Fruit fly (Drosophila melanogaster): ENCODE data around the gene CG4942.

CG4942 gene

DNA sequence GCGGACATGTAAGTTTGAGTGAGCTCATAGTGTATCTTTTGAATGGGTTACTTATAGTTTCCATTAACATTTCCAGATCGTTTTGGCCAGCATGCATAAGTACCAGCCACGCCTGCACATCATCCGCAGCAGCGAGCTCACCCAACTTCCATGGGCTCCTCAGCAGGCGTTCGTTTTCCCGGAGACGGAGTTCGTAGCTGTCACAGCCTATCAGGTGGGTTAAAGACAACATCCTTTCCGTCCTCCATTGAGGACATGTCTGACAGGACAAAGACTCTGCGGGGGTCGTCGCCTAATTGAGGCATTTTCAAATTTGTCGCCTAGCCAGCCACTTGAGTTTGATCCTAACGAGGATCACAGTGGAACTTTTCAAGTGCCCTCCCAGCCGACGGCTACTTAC is 29.3 kb upstream of the CG4942 start:
- no peak for TF ChIP-seq CG8632 (GFP tag; optimal IDR thresholded peaks at IDR 0.05)
- TF ChIP-seq OdsH (GFP tag; optimal IDR thresholded peaks at IDR 0.05): no peak
- TF ChIP-seq CG4318 (GFP tag; optimal IDR thresholded peaks at IDR 0.05): no peak
- no peak for TF ChIP-seq CG8319 (GFP tag; optimal IDR thresholded peaks at IDR 0.05)
- TF ChIP-seq net (GFP tag; optimal IDR thresholded peaks at IDR 0.05): no peak
- TF ChIP-seq CG6808 (GFP tag; optimal IDR thresholded peaks at IDR 0.05): no peak
- TF ChIP-seq Sox102F (GFP tag; optimal IDR thresholded peaks at IDR 0.05): no peak
- no peak for TF ChIP-seq Lpt (GFP tag; optimal IDR thresholded peaks at IDR 0.05)
- TF ChIP-seq topi (GFP tag; optimal IDR thresholded peaks at IDR 0.05): no peak
- TF ChIP-seq CG11762 (GFP tag; optimal IDR thresholded peaks at IDR 0.05; ENCODE audit: insufficient read depth): no peak
- no peak for TF ChIP-seq CG3919 (GFP tag; optimal IDR thresholded peaks at IDR 0.05)
- TF ChIP-seq CG9139 (GFP tag; optimal IDR thresholded peaks at IDR 0.05): no peak
- no peak for TF ChIP-seq achi (GFP tag; optimal IDR thresholded peaks at IDR 0.05)

DNA sequence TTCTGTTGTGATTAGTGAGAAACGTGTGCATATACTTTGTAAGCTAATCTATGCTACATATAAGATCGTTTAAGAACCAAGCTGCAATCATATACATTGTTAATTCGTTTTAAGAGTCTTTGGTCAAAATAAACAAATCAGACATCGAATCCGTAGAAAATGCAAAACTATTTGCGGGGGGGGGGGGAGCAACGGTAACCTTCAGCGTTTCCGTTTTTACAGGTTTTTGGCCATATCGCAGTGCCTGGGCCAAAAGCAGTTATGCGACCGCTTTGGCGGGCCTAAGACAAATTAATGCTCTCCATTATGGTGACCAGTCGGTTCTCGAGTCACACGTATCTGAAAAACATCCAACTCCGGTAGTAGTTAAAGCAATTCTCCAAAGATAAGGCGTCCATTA is 28.0 kb upstream of the CG4942 start:
- TF ChIP-seq Eip78C (GFP tag) (no peak), Lpt (GFP tag; optimal IDR thresholded peaks at IDR 0.05) (no peak), CG6276 (GFP tag; optimal IDR thresholded peaks at IDR 0.05) (no peak), net (GFP tag; optimal IDR thresholded peaks at IDR 0.05) (no peak)

DNA sequence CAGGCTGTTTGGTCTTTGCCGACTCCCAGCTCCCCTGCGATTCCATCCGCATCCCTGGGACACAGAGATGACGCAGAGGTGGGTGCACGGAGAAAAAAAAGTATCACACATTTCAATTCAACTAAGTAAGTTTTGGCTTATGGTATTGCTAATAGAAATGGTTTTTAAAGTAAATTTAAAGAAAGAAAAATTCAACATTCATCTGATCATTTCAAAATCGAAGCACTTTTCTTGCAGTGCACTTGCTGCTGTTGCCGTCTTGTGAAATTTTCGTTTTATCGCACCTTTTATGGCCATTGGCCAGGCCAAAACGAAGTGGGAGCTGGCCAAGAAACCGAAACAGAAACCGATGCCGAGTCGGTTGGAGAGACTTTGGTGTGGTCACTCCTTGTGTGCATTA is 27.6 kb upstream of the CG4942 start:
- TF ChIP-seq CG11902 (GFP tag; optimal IDR thresholded peaks at IDR 0.05) (peak; percentile 78), svp (GFP tag) (peak; percentile 94), CG11294 (GFP tag; IDR thresholded peaks at IDR 0.05) (peak; percentile 35), CG8632 (GFP tag; optimal IDR thresholded peaks at IDR 0.05) (peak; percentile 58), fd59A (GFP tag; optimal IDR thresholded peaks at IDR 0.05) (peak; percentile 10), topi (GFP tag; optimal IDR thresholded peaks at IDR 0.05) (peak; percentile 91), CG9139 (GFP tag; optimal IDR thresholded peaks at IDR 0.05) (peak; percentile 43), net (GFP tag; optimal IDR thresholded peaks at IDR 0.05) (peak; percentile 52), lz (GFP tag; optimal IDR thresholded peaks at IDR 0.05) (peak; percentile 78), Smox (GFP tag; optimal IDR thresholded peaks at IDR 0.05) (peak; percentile 71), CG6854 (GFP tag; optimal IDR thresholded peaks at IDR 0.05) (peak; percentile 73), Hr4 (GFP tag; optimal IDR thresholded peaks at IDR 0.05) (peak; percentile 65), CG32006 (GFP tag; optimal IDR thresholded peaks at IDR 0.05) (peak; percentile 68), acj6 (GFP tag; optimal IDR thresholded peaks at IDR 0.05) (peak; percentile 71), CG6276 (GFP tag; optimal IDR thresholded peaks at IDR 0.05) (peak; percentile 71), Lpt (GFP tag; optimal IDR thresholded peaks at IDR 0.05) (peak; percentile 64), pdm3 (GFP tag; optimal IDR thresholded peaks at IDR 0.05) (peak; percentile 73), Gug (GFP tag; IDR thresholded peaks at IDR 0.05) (peak; percentile 60), Blimp-1 (GFP tag; optimal IDR thresholded peaks at IDR 0.05) (peak; percentile 64), Sox102F (GFP tag; optimal IDR thresholded peaks at IDR 0.05) (peak; percentile 73), CG10631 (GFP tag; optimal IDR thresholded peaks at IDR 0.05) (peak; percentile 65), CG6808 (GFP tag; optimal IDR thresholded peaks at IDR 0.05) (peak; percentile 60), Hr39 (GFP tag; optimal IDR thresholded peaks at IDR 0.05) (peak; percentile 83), CG34406 (GFP tag; optimal IDR thresholded peaks at IDR 0.05) (peak; percentile 69), CG8319 (GFP tag; optimal IDR thresholded peaks at IDR 0.05) (peak; percentile 71), Eip78C (GFP tag) (peak; percentile 93), Ets96B (tag; optimal IDR thresholded peaks at IDR 0.05) (peak; percentile 60), Hr38 (GFP tag; optimal IDR thresholded peaks at IDR 0.05) (no peak), CG3919 (GFP tag; optimal IDR thresholded peaks at IDR 0.05) (peak; percentile 84), cyc (GFP tag; optimal IDR thresholded peaks at IDR 0.05) (peak; percentile 91), OdsH (GFP tag; optimal IDR thresholded peaks at IDR 0.05) (peak; percentile 69), CG4318 (GFP tag; optimal IDR thresholded peaks at IDR 0.05) (peak; percentile 39), esn (GFP tag; optimal IDR thresholded peaks at IDR 0.05) (peak; percentile 83), fd85E (GFP tag; optimal IDR thresholded peaks at IDR 0.05) (peak; percentile 2), CG16779 (tag; optimal IDR thresholded peaks at IDR 0.05) (no peak), Sox14 (GFP tag; optimal IDR thresholded peaks at IDR 0.05) (peak; percentile 61), Eip75B (GFP tag; optimal IDR thresholded peaks at IDR 0.05) (peak; percentile 78), fkh (GFP tag; optimal IDR thresholded peaks at IDR 0.05) (peak; percentile 5), eg (GFP tag; IDR thresholded peaks at IDR 0.05) (peak; percentile 90), CG31627 (GFP tag; optimal IDR thresholded peaks at IDR 0.05) (peak; percentile 78), CG7368 (GFP tag; optimal IDR thresholded peaks at IDR 0.05) (peak; percentile 69), CG11762 (GFP tag; optimal IDR thresholded peaks at IDR 0.05; ENCODE audit: insufficient read depth) (peak; percentile 68), salr (GFP tag; optimal IDR thresholded peaks at IDR 0.05) (no peak), CG1621 (tag; optimal IDR thresholded peaks at IDR 0.05) (peak; percentile 11), achi (GFP tag; optimal IDR thresholded peaks at IDR 0.05) (peak; percentile 68)
